In the genomic region with DNA sequence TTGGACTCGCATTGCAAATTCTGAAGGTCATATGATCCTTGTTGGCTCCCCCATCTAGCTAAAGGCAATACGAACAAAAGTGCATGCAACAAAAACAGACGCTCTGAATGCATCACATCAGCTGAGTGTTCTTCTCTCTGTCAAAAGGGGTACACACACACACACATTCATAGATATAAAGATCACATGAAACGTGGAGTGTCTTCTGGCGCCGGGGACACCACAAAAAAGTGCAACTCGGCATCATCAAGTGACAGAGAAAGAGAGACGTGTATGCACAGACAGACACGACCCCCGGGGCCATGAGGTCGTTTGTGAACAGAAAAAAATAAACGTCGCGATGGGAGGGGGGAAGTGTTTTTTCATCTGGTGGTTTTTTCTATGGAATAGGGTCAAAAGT, we compare ENCODE assay signal across 2 worm cellular contexts.
TF ChIP-seq lines count a peak whose summit lies in the region.

No protein-coding gene starts in this region.

TF ChIP-seq in whole organism, L1 larva, 84 proteins besides CTCF, POLR2A, EP300 and RAD21 (continued from another document):
- TF ChIP-seq sptf-1 (tag; optimal IDR thresholded peaks at IDR 0.05; lab: Kevin White, UChicago) (no peak), F16B12.6 (tag; optimal IDR thresholded peaks at IDR 0.05; lab: Kevin White, UChicago) (no peak), dpl-1 (GFP tag; optimal IDR thresholded peaks at IDR 0.05; lab: Kevin White, UChicago) (peak in 1 of 3 experiments; percentile 46), blmp-1 (tag; optimal IDR thresholded peaks at IDR 0.05; lab: Kevin White, UChicago) (no peak), mab-9 (GFP tag; IDR thresholded peaks at IDR 0.05; lab: Robert Waterston, UW) (no peak), unc-130 (tag; optimal IDR thresholded peaks at IDR 0.05; lab: Kevin White, UChicago) (no peak), nhr-11 (tag; optimal IDR thresholded peaks at IDR 0.05; lab: Kevin White, UChicago) (no peak), hlh-4 (tag; optimal IDR thresholded peaks at IDR 0.05; lab: Kevin White, UChicago) (no peak), nhr-47 (tag; optimal IDR thresholded peaks at IDR 0.05; lab: Kevin White, UChicago) (peak; percentile 62), fos-1 (tag; optimal IDR thresholded peaks at IDR 0.05; lab: Kevin White, UChicago) (no peak), unc-86 (tag; optimal IDR thresholded peaks at IDR 0.05; lab: Kevin White, UChicago) (peak; percentile 19), nhr-76 (tag; optimal IDR thresholded peaks at IDR 0.05; lab: Kevin White, UChicago) (no peak), nhr-12 (tag; optimal IDR thresholded peaks at IDR 0.05; lab: Kevin White, UChicago) (no peak), fkh-4 (tag; optimal IDR thresholded peaks at IDR 0.05; lab: Kevin White, UChicago; ENCODE audit: borderline replicate concordance) (no peak), vab-15 (tag; optimal IDR thresholded peaks at IDR 0.05; lab: Kevin White, UChicago) (no peak), sox-4 (tag; optimal IDR thresholded peaks at IDR 0.05; lab: Kevin White, UChicago) (no peak), aha-1 (tag; optimal IDR thresholded peaks at IDR 0.05; lab: Kevin White, UChicago) (no peak), efl-3 (GFP tag; optimal IDR thresholded peaks at IDR 0.05; lab: Kevin White, UChicago) (no peak), rnt-1 (tag; optimal IDR thresholded peaks at IDR 0.05; lab: Kevin White, UChicago) (peak; percentile 69), hpl-2 (GFP tag; optimal IDR thresholded peaks at IDR 0.05; lab: Kevin White, UChicago) (no peak), ceh-63 (GFP tag; optimal IDR thresholded peaks at IDR 0.05; lab: Kevin White, UChicago) (no peak), mef-2 (tag; optimal IDR thresholded peaks at IDR 0.05; lab: Kevin White, UChicago) (no peak), ceh-88 (GFP tag; IDR thresholded peaks at IDR 0.05; lab: Robert Waterston, UW) (no peak)

TF ChIP-seq in whole organism, young adult, 124 proteins besides CTCF, POLR2A, EP300 and RAD21 (continued from another document):
- TF ChIP-seq nhr-179 (tag; optimal IDR thresholded peaks at IDR 0.05; lab: Kevin White, UChicago) = no peak
- no peak for TF ChIP-seq ceh-91 (GFP tag; IDR thresholded peaks at IDR 0.05; lab: Robert Waterston, UW)
- no peak for TF ChIP-seq cebp-2 (GFP tag; IDR thresholded peaks at IDR 0.05; lab: Robert Waterston, UW)
TF ChIP-seq in whole organism, young adult: peak in this region for 31.
